Fruit fly (Drosophila melanogaster): ENCODE measurements around the gene Agpat1.

The Agpat1 gene

DNA sequence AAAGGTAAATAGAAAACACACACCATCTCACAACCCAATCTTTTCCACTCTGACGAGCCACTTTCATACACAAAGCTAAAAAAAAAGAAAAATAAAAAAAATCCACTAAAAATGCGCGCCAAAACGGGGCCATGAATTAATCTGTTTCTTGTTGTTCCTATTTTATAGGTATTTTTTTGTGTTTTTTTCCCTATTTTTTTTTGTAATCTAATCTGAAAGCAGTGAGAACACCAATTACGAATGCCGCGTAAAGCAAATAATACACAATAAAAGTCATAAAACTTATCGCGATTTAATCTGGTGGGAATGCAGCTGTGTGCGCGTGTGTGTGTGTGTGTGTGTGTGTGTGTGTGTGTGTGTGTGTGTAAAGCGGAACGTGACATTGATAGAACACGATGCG, 41.7 kb upstream of the Agpat1 start:
- TF ChIP-seq net (GFP tag; optimal IDR thresholded peaks at IDR 0.05) (no peak), eg (GFP tag; IDR thresholded peaks at IDR 0.05) (peak; percentile 53; the same call in 1 of the 3 replicates), CG6276 (GFP tag; optimal IDR thresholded peaks at IDR 0.05) (peak; percentile 29), svp (GFP tag) (no peak), Sox14 (GFP tag; optimal IDR thresholded peaks at IDR 0.05) (peak; percentile 9), fkh (GFP tag; optimal IDR thresholded peaks at IDR 0.05) (peak; percentile 83), CG8119 (GFP tag; IDR thresholded peaks at IDR 0.05) (peak; percentile 42; the same call in 2 of the 3 replicates), Eip93F (GFP tag; optimal IDR thresholded peaks at IDR 0.05) (peak; percentile 24), CG16779 (tag; optimal IDR thresholded peaks at IDR 0.05) (peak; percentile 19), Hr39 (GFP tag; optimal IDR thresholded peaks at IDR 0.05) (no peak), CG6163 (GFP tag; IDR thresholded peaks at IDR 0.05) (peak; percentile 64), Eip78C (GFP tag) (peak; percentile 49), vri (GFP tag; optimal IDR thresholded peaks at IDR 0.05) (peak; percentile 70)

DNA sequence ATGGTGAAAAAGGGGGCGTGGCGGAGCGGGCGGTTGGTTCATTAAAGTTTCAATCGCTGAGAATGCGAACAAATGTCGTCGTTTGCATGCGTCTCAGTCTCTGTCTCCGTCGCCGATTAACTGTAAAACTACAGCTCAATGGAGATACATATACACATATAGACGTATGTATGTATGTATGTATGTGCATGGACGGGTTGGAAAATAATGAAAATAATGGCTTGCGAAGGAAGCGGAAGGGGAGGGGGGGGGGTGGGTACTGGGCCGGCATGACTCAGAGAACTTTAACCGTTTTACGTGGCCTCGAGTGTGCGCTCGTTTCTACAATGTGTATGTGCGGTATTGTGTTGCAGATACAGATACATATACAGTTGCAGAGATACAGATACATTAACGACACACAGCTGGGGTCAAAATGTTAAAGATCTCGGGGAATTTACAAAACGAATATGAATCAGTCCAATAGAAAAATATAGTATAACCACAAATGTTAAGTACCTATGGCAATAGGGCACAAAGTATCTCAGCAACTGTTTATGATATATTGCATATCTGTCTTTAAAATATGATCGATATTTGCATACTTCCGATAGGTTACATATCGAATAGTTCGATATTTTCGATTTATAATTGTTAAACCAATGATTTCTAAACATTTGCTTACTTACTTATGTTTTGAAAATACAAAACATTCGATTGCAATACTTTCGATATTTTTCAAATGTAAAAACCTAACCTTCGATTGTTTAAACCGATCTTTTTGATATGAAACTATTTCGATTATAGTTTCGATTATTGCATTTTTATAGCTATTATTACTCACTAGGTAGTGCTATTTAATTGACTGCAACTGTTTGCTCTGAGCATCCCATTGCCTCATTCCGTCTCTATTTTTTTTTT, 40.5 kb upstream of the Agpat1 start:
- peak; percentile 47 for TF ChIP-seq pdm3 (GFP tag; optimal IDR thresholded peaks at IDR 0.05)
- TF ChIP-seq CG6808 (GFP tag; optimal IDR thresholded peaks at IDR 0.05) = peak; percentile 68
- no peak for TF ChIP-seq CG31627 (GFP tag; optimal IDR thresholded peaks at IDR 0.05)
- TF ChIP-seq cyc (GFP tag; optimal IDR thresholded peaks at IDR 0.05) = peak; percentile 22
- TF ChIP-seq OdsH (GFP tag; optimal IDR thresholded peaks at IDR 0.05) = peak; percentile 51
- TF ChIP-seq dsx (GFP tag; optimal IDR thresholded peaks at IDR 0.05; ENCODE audit: poor library complexity, severe bottlenecking) = peak; percentile 74
- peak; percentile 76 for TF ChIP-seq svp (GFP tag)
- TF ChIP-seq salr (GFP tag; optimal IDR thresholded peaks at IDR 0.05) = peak; percentile 4 to 72
- peak; percentile 30 for TF ChIP-seq CG3032 (tag; optimal IDR thresholded peaks at IDR 0.05)
- peak; percentile 33 for TF ChIP-seq CG6792 (GFP tag; optimal IDR thresholded peaks at IDR 0.05)
- TF ChIP-seq CG3919 (GFP tag; optimal IDR thresholded peaks at IDR 0.05) = peak; percentile 27
- TF ChIP-seq CG9139 (GFP tag; optimal IDR thresholded peaks at IDR 0.05) = peak; percentile 36
- TF ChIP-seq fd85E (GFP tag; optimal IDR thresholded peaks at IDR 0.05) = no peak
- TF ChIP-seq eg (GFP tag; IDR thresholded peaks at IDR 0.05) = peak; percentile 56; the same call in 1 of the 3 replicates
- peak; percentile 37 for TF ChIP-seq fd59A (GFP tag; optimal IDR thresholded peaks at IDR 0.05)
- peak; percentile 1 for TF ChIP-seq dac (GFP tag; optimal IDR thresholded peaks at IDR 0.05)
- TF ChIP-seq topi (GFP tag; optimal IDR thresholded peaks at IDR 0.05) = peak; percentile 49
- no peak for TF ChIP-seq CG11294 (GFP tag; IDR thresholded peaks at IDR 0.05)
- TF ChIP-seq CG10669 (GFP tag; optimal IDR thresholded peaks at IDR 0.05) = peak; percentile 16
- peak; percentile 32 for TF ChIP-seq esn (GFP tag; optimal IDR thresholded peaks at IDR 0.05)
- TF ChIP-seq Lpt (GFP tag; optimal IDR thresholded peaks at IDR 0.05) = no peak
- TF ChIP-seq Hr4 (GFP tag; optimal IDR thresholded peaks at IDR 0.05) = peak; percentile 56
- peak; percentile 5 for TF ChIP-seq Met (GFP tag; optimal IDR thresholded peaks at IDR 0.05)
- no peak for TF ChIP-seq CG8319 (GFP tag; optimal IDR thresholded peaks at IDR 0.05)
- TF ChIP-seq CG8119 (GFP tag; IDR thresholded peaks at IDR 0.05) = peak; percentile 34; the same call in 1 of the 3 replicates
- peak; percentile 87 for TF ChIP-seq Eip78C (GFP tag)
- TF ChIP-seq net (GFP tag; optimal IDR thresholded peaks at IDR 0.05) = no peak
- TF ChIP-seq CG34406 (GFP tag; optimal IDR thresholded peaks at IDR 0.05) = peak; percentile 15
- TF ChIP-seq CG4318 (GFP tag; optimal IDR thresholded peaks at IDR 0.05) = peak; percentile 50
- TF ChIP-seq fkh (GFP tag; optimal IDR thresholded peaks at IDR 0.05) = no peak
- no peak for TF ChIP-seq Ets21C (GFP tag; optimal IDR thresholded peaks at IDR 0.05)
- TF ChIP-seq Sox15 (GFP tag; optimal IDR thresholded peaks at IDR 0.05) = peak; percentile 19
- no peak for TF ChIP-seq Gug (GFP tag; IDR thresholded peaks at IDR 0.05)
- peak; percentile 62 for TF ChIP-seq CG10631 (GFP tag; optimal IDR thresholded peaks at IDR 0.05)
- peak; percentile 74 for TF ChIP-seq CG32006 (GFP tag; optimal IDR thresholded peaks at IDR 0.05)
- TF ChIP-seq CG8632 (GFP tag; optimal IDR thresholded peaks at IDR 0.05) = peak; percentile 42
- peak; percentile 9 for TF ChIP-seq CG11902 (GFP tag; optimal IDR thresholded peaks at IDR 0.05)
- no peak for TF ChIP-seq CG6854 (GFP tag; optimal IDR thresholded peaks at IDR 0.05)
- peak; percentile 49 for TF ChIP-seq acj6 (GFP tag; optimal IDR thresholded peaks at IDR 0.05)
- TF ChIP-seq Ets96B (tag; optimal IDR thresholded peaks at IDR 0.05) = peak; percentile 36
- peak; percentile 47 for TF ChIP-seq CG6276 (GFP tag; optimal IDR thresholded peaks at IDR 0.05)
- TF ChIP-seq Hr39 (GFP tag; optimal IDR thresholded peaks at IDR 0.05) = peak; percentile 1
- TF ChIP-seq CG6163 (GFP tag; IDR thresholded peaks at IDR 0.05) = peak; percentile 60; the same call in 1 of the 3 replicates
